Worm (Caenorhabditis elegans): ENCODE data around the gene F25B4.8.

DNA sequence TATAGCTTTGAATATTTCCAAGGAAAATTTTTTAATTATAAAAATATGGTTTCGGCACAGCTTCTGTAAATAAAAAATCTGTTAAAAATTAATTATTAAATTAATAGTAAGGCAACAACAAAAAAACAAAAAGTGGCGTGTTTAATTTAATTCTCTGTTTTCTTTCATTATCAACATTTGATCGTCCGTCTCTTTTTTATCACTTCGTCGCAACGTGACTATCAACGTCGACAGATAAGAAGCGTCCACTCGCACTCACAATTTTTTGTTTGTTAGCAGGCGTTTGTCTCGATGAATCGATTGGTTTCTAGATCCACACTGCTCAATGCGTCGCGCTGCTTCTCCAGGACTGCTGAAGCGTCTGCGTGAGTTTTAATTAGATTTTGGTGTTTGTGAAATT, 21.1 kb upstream of the F25B4.8 start, which contains the start of gene gcst-1:
- TF ChIP-seq elt-3 (tag; optimal IDR thresholded peaks at IDR 0.05) (no peak), snpc-4 (tag; optimal IDR thresholded peaks at IDR 0.05) (no peak), nfya-1 (tag; optimal IDR thresholded peaks at IDR 0.05; ENCODE audit: insufficient read depth) (no peak), pqm-1 (tag; optimal IDR thresholded peaks at IDR 0.05) (peak; percentile 75), fkh-10 (GFP tag; optimal IDR thresholded peaks at IDR 0.05) (no peak), nhr-77 (tag; optimal IDR thresholded peaks at IDR 0.05) (no peak), lin-15B (tag; optimal IDR thresholded peaks at IDR 0.05) (no peak), nhr-237 (tag; optimal IDR thresholded peaks at IDR 0.05) (no peak), nhr-76 (tag; optimal IDR thresholded peaks at IDR 0.05) (no peak), ceh-9 (tag; optimal IDR thresholded peaks at IDR 0.05) (no peak), skn-1 (tag; optimal IDR thresholded peaks at IDR 0.05) (no peak), nhr-12 (tag; optimal IDR thresholded peaks at IDR 0.05) (no peak)
